Worm (Caenorhabditis elegans) whole organism, midembryonic: ENCODE measurements around the gene act-5.

ENCODE experiments used
- flt-1 ChIP-seq: fragments of 200-800 bp; sonication (Bioruptor generic); IDR thresholded peaks from 2 replicates; pipeline ENCODE4 v1.3.6; 2022; ENCODE audit warnings: missing genetic modification characterization, missing compliant biosample characterization
- tab-1 ChIP-seq: fragments of 200-800 bp; sonication (Bioruptor generic); IDR thresholded peaks from 2 replicates; pipeline ENCODE4 v1.3.6; 2022; ENCODE audit warnings: missing genetic modification characterization, missing compliant biosample characterization
- ztf-29 ChIP-seq: fragments of 200-800 bp; sonication (Bioruptor generic); IDR thresholded peaks from 2 replicates; pipeline ENCODE4 v1.3.6; 2022; ENCODE audit warnings: missing genetic modification reagents, missing genetic modification characterization, missing compliant biosample characterization

- TF ChIP-seq ztf-29 (GFP tag; lab: Robert Waterston, UW) (no peak), tab-1 (no peak), flt-1 (GFP tag; lab: Robert Waterston, UW) (no peak)
Observed at ce11 chrIII:13621717-13622116, 15.9 kb upstream of the act-5 start.
